Fruit fly (Drosophila melanogaster): Measurements from ENCODE around the gene CG11052.

DNA sequence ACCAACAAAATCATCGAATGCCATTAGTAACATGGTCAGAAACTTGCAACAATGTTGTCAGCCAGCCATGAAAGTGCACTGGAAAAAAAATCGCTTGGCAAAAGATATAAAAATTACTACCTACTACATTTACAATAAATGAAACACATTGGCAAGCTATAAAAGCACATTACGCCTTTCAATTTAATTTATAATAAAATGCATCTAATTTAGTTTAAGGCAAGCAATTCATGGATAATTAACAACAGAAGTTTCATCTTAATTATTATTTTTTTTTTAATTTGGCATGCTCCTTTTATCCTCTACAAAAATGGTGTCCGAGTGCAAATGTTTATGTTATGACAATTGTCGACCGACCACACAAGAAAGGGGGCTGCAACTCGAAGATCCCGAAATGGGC is 29.8 kb upstream of the CG11052 start:
- TF ChIP-seq Sin3A (optimal IDR thresholded peaks at IDR 0.05) (no peak), h (optimal IDR thresholded peaks at IDR 0.05) (no peak), Myc (optimal IDR thresholded peaks at IDR 0.05) (no peak), insv (optimal IDR thresholded peaks at IDR 0.05) (no peak)
